Fruit fly (Drosophila melanogaster) whole organism, embryonic: ENCODE measurements around the gene CG34309.

Experiments used
- ATbp ChIP-seq: fragments of 200-800 bp; sonication (Bioruptor generic); optimal IDR thresholded peaks from 2 replicates; lab custom pipeline; 2017; ENCODE audit warnings: missing biosample characterization, mild to moderate bottlenecking, missing genetic modification characterization, missing genetic modification reagents
- Awh ChIP-seq: fragments of 200-800 bp; sonication (Bioruptor generic); IDR thresholded peaks from 2 replicates; pipeline ENCODE4, ENCODE4 v1.3.6; 2022; ENCODE audit warnings: missing biosample characterization, missing genetic modification characterization
- B-H2 ChIP-seq: fragments of 200-800 bp; sonication (Bioruptor generic); optimal IDR thresholded peaks from 2 replicates; lab custom pipeline; 2018; ENCODE audit warnings: missing biosample characterization, mild to moderate bottlenecking, missing genetic modification characterization
- CG10431 ChIP-seq: fragments of 200-800 bp; sonication (Bioruptor generic); optimal IDR thresholded peaks from 3 replicates; lab custom pipeline; 2018; ENCODE audit warnings: missing biosample characterization, mild to moderate bottlenecking, missing genetic modification characterization
- CG10462 ChIP-seq: fragments of 200-800 bp; sonication (Bioruptor generic); optimal IDR thresholded peaks from 2 replicates; lab custom pipeline; 2016; ENCODE audit warnings: missing biosample characterization, missing genetic modification characterization
- CG11504 ChIP-seq: fragments of 200-800 bp; sonication (Bioruptor generic); optimal IDR thresholded peaks from 3 replicates; lab custom pipeline; 2019; ENCODE audit warnings: missing biosample characterization, mild to moderate bottlenecking, missing genetic modification characterization, moderate library complexity
- CG12071 ChIP-seq: fragments of 200-800 bp; sonication (Bioruptor generic); optimal IDR thresholded peaks from 3 replicates; lab custom pipeline; 2018; ENCODE audit warnings: missing biosample characterization, mild to moderate bottlenecking, missing genetic modification characterization
- CG12236 ChIP-seq: fragments of 200-800 bp; sonication (Bioruptor generic); optimal IDR thresholded peaks from 2 replicates; lab custom pipeline; 2016; ENCODE audit warnings: missing biosample characterization, missing genetic modification characterization
- CG12391 ChIP-seq: fragments of 200-800 bp; sonication (Bioruptor generic); optimal IDR thresholded peaks from 3 replicates; lab custom pipeline; 2018; ENCODE audit warnings: missing biosample characterization, mild to moderate bottlenecking, missing genetic modification characterization, moderate library complexity
- CG13287 ChIP-seq: fragments of 200-800 bp; sonication (Bioruptor generic); IDR thresholded peaks from 2 replicates; pipeline ENCODE4 v1.3.6; 2022; ENCODE audit warnings: missing biosample characterization, missing genetic modification characterization; ENCODE audit not compliant: partially characterized antibody
- CG15696 ChIP-seq: fragments of 200-800 bp; sonication (Bioruptor generic); optimal IDR thresholded peaks from 2 replicates; lab custom pipeline; 2019; ENCODE audit warnings: missing biosample characterization, mild to moderate bottlenecking, missing genetic modification characterization, moderate library complexity
- CG17328 ChIP-seq: fragments of 200-800 bp; sonication (Bioruptor generic); IDR thresholded peaks from 2 replicates; pipeline ENCODE4 v1.3.6; 2022; ENCODE audit warnings: missing biosample characterization, missing genetic modification characterization
- CG1832 ChIP-seq: fragments of 200-800 bp; sonication (Bioruptor generic); optimal IDR thresholded peaks from 2 replicates; lab custom pipeline; 2017; ENCODE audit warnings: missing biosample characterization, mild to moderate bottlenecking, missing genetic modification characterization, inconsistent platforms
- CG2120 ChIP-seq: fragments of 200-800 bp; sonication (Bioruptor generic); optimal IDR thresholded peaks from 3 replicates; lab custom pipeline; 2016; ENCODE audit warnings: missing biosample characterization, missing genetic modification characterization
- CG31388 ChIP-seq: fragments of 200-800 bp; sonication (Bioruptor generic); optimal IDR thresholded peaks from 2 replicates; lab custom pipeline; 2016; ENCODE audit warnings: missing biosample characterization, missing genetic modification characterization
- CG6654 ChIP-seq: fragments of 200-800 bp; sonication (Bioruptor generic); optimal IDR thresholded peaks from 2 replicates; lab custom pipeline; 2017; ENCODE audit warnings: missing biosample characterization, mild to moderate bottlenecking, missing genetic modification characterization
- CG7963 ChIP-seq: fragments of 200-800 bp; sonication (Bioruptor generic); IDR thresholded peaks from 3 replicates; pipeline ENCODE4 v1.3.6; 2022; ENCODE audit warnings: missing biosample characterization, missing genetic modification characterization; ENCODE audit not compliant: partially characterized antibody
- CG8290 ChIP-seq, 3 experiments: fragments of 200-800 bp; sonication (Bioruptor generic); optimal IDR thresholded peaks; 2 replicates each; lab custom pipeline; 2016 to 2019; ENCODE audit warnings: missing biosample characterization in 3 of 3, missing genetic modification characterization in 3 of 3, mild to moderate bottlenecking in 2 of 3, moderate library complexity in 1 of 3
- CG8924 ChIP-seq: fragments of 200-800 bp; optimal IDR thresholded peaks from 3 replicates; lab custom pipeline; 2019; ENCODE audit warnings: missing biosample characterization, mild to moderate bottlenecking, missing genetic modification characterization, moderate library complexity
- CHES-1-like ChIP-seq: fragments of 200-800 bp; sonication (Bioruptor generic); optimal IDR thresholded peaks from 2 replicates; lab custom pipeline; 2016; ENCODE audit warnings: missing biosample characterization, missing genetic modification characterization
- Dbx ChIP-seq: fragments of 200-800 bp; sonication (Bioruptor generic); IDR thresholded peaks from 3 replicates; pipeline ENCODE4 v1.3.6; 2022; ENCODE audit warnings: missing biosample characterization, missing genetic modification characterization
- Dfd ChIP-seq, 2 experiments: fragments of >200 bp; optimal IDR thresholded peaks; 2 replicates each; lab custom pipeline; 2017; ENCODE audit warnings: missing biosample characterization in 2 of 2, missing genetic modification characterization in 2 of 2
- Fer3 ChIP-seq: fragments of 200-800 bp; sonication (Bioruptor generic); optimal IDR thresholded peaks from 2 replicates; lab custom pipeline; 2018; ENCODE audit warnings: missing biosample characterization, mild to moderate bottlenecking, missing genetic modification characterization, moderate library complexity
- HLHmδ ChIP-seq: fragments of 200-800 bp; sonication (Bioruptor generic); optimal IDR thresholded peaks from 2 replicates; lab custom pipeline; 2018; ENCODE audit warnings: missing biosample characterization, mild to moderate bottlenecking, missing genetic modification characterization, moderate library complexity
- Mes4 ChIP-seq: fragments of 200-800 bp; sonication (Bioruptor generic); optimal IDR thresholded peaks from 2 replicates; lab custom pipeline; 2016; ENCODE audit warnings: missing biosample characterization, missing genetic modification characterization
- NC2β ChIP-seq: fragments of 200-800 bp; sonication (Bioruptor generic); optimal IDR thresholded peaks from 2 replicates; lab custom pipeline; 2016; ENCODE audit warnings: missing biosample characterization, missing genetic modification characterization
- abd-A ChIP-seq: fragments of 200-800 bp; sonication (Bioruptor generic); optimal IDR thresholded peaks from 3 replicates; lab custom pipeline; 2019; ENCODE audit warnings: missing biosample characterization, mild to moderate bottlenecking, missing genetic modification characterization, moderate library complexity
- bigmax ChIP-seq: fragments of 200-800 bp; sonication (Bioruptor generic); optimal IDR thresholded peaks from 2 replicates; lab custom pipeline; 2018; ENCODE audit warnings: missing biosample characterization, mild to moderate bottlenecking, missing genetic modification characterization
- caup ChIP-seq: fragments of 200-800 bp; sonication (Bioruptor generic); optimal IDR thresholded peaks from 3 replicates; lab custom pipeline; 2017; ENCODE audit warnings: missing biosample characterization, mild to moderate bottlenecking, missing genetic modification characterization, moderate library complexity; ENCODE audit not compliant: severe bottlenecking
- chn ChIP-seq: fragments of 200-800 bp; sonication (Bioruptor generic); optimal IDR thresholded peaks from 2 replicates; lab custom pipeline; 2016; ENCODE audit warnings: missing biosample characterization, missing genetic modification characterization
- dan ChIP-seq: fragments of 200-800 bp; sonication (Bioruptor generic); IDR thresholded peaks from 2 replicates; pipeline ENCODE4 v1.3.6; 2022; ENCODE audit warnings: missing biosample characterization, missing genetic modification characterization
- hth ChIP-seq: fragments of >200 bp; optimal IDR thresholded peaks from 2 replicates; lab custom pipeline; 2017; ENCODE audit warnings: inconsistent platforms
- klu ChIP-seq: fragments of 200-800 bp; sonication (Bioruptor generic); IDR thresholded peaks from 2 replicates; pipeline ENCODE4 v1.3.6; 2022; ENCODE audit warnings: missing biosample characterization, missing genetic modification characterization
- lab ChIP-seq: fragments of 200-800 bp; sonication (Bioruptor generic); optimal IDR thresholded peaks from 3 replicates; lab custom pipeline; 2017; ENCODE audit warnings: missing biosample characterization, missing genetic modification characterization, mild to moderate bottlenecking, moderate library complexity, missing genetic modification reagents
- mirr ChIP-seq: fragments of 200-800 bp; sonication (Bioruptor generic); optimal IDR thresholded peaks from 3 replicates; lab custom pipeline; 2018; ENCODE audit warnings: missing biosample characterization, mild to moderate bottlenecking, missing genetic modification characterization
- nmo ChIP-seq: fragments of 200-800 bp; sonication (Bioruptor generic); optimal IDR thresholded peaks from 2 replicates; lab custom pipeline; 2018; ENCODE audit warnings: missing biosample characterization, mild to moderate bottlenecking, missing genetic modification characterization, moderate library complexity
- p53 ChIP-seq: fragments of 200-800 bp; sonication (Bioruptor generic); optimal IDR thresholded peaks from 2 replicates; lab custom pipeline; 2016; ENCODE audit warnings: missing biosample characterization, missing genetic modification characterization
- prd ChIP-seq, 3 experiments: fragments of >200 bp in 2 of 3; fragments of 200-800 bp in 1 of 3; sonication (Bioruptor generic) in 1 of 3; optimal IDR thresholded peaks in 2 of 3; IDR thresholded peaks in 1 of 3; 2 replicates in 2 of 3; 3 replicates in 1 of 3; pipeline versions ENCODE4 v1.3.6 to Lab custom; 2017 to 2022; ENCODE audit warnings: missing biosample characterization in 1 of 3, missing genetic modification characterization in 1 of 3
- rib ChIP-seq: fragments of 200-800 bp; sonication (Bioruptor generic); IDR thresholded peaks from 2 replicates; pipeline ENCODE4 v1.3.6; 2022; ENCODE audit warnings: missing biosample characterization, missing genetic modification characterization
- tio ChIP-seq: fragments of 200-800 bp; sonication (Bioruptor generic); optimal IDR thresholded peaks from 2 replicates; lab custom pipeline; 2017; ENCODE audit warnings: missing biosample characterization, missing genetic modification characterization, inconsistent platforms
- trem ChIP-seq: fragments of 200-800 bp; optimal IDR thresholded peaks from 3 replicates; lab custom pipeline; 2019; ENCODE audit warnings: missing biosample characterization, mild to moderate bottlenecking, missing genetic modification characterization, moderate library complexity
- trh ChIP-seq: fragments of 200-800 bp; sonication (Bioruptor generic); optimal IDR thresholded peaks from 2 replicates; lab custom pipeline; 2016; ENCODE audit warnings: missing biosample characterization, missing genetic modification characterization
- vvl ChIP-seq: fragments of 200-800 bp; sonication (Bioruptor generic); IDR thresholded peaks from 2 replicates; pipeline ENCODE4 v1.3.6; 2022; ENCODE audit warnings: missing biosample characterization, missing genetic modification characterization

The CG34309 gene

DNA sequence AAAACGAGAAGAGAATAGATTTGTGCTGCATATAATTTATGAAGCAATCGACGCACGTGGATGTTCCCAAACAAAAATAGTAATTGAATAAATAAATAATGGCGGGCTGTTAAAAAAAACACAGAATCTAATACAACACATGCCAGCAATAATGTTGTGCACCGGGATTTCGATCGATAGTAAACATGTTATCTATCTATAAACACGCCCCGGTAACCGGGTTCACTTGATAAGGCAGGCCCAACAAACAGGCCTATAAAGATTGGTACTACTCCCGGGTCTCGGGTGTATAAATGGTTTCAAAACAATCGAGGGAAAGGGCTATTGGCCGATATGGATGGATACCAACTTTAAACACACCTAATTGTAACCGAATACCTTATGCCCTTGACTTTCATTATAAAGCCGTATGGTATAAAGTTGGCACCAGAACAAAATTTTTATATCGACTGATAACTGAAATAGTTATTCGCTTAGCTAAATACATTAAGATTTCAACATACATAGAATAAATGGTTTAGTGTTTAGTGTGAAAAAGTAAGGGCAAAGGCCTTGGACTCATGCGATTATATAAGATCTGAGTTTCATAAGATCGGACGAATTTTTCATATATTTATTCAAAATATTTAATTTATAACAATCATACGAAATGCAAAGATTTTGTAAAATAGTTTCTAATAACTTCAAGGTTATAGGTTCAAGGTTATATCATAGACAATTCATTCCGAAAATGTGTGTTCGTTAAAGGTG lies 6.6 kb upstream of the CG34309 start (continued):
- TF ChIP-seq Dfd (GFP tag; optimal IDR thresholded peaks at IDR 0.05; lab: Kevin White, UChicago) (no peak), trem (tag; lab: Kevin White, UChicago) (no peak), CG10431 (GFP tag; lab: Kevin White, UChicago) (no peak), HLHmδ (GFP tag; lab: Kevin White, UChicago) (no peak), CG8290 (GFP tag; optimal IDR thresholded peaks at IDR 0.05; lab: Kevin White, UChicago) (no peak), CG8290 (tag; optimal IDR thresholded peaks at IDR 0.05; lab: Kevin White, UChicago) (peak in 1 of 2 experiments; percentile 44), CHES-1-like (GFP tag; lab: Kevin White, UChicago) (no peak), Fer3 (tag; lab: Kevin White, UChicago) (no peak), CG12391 (tag; lab: Kevin White, UChicago) (no peak), hth (lab: Kevin White, UChicago) (no peak), CG10462 (GFP tag; lab: Kevin White, UChicago) (no peak)

- TF ChIP-seq dan (no peak), klu (GFP tag; lab: Robert Waterston, UW) (peak; percentile 47; the same call in 1 of the 2 replicates), CG8924 (tag; lab: Kevin White, UChicago) (peak; percentile 43), CG2120 (peak; percentile 86), CG1832 (GFP tag; lab: Kevin White, UChicago) (no peak), rib (GFP tag; lab: Robert Waterston, UW) (no peak), vvl (peak; percentile 58; the same call in 1 of the 2 replicates), ATbp (peak; percentile 42), CG12071 (GFP tag; lab: Kevin White, UChicago) (no peak), trh (peak; percentile 33), mirr (GFP tag; lab: Kevin White, UChicago) (no peak), CG15696 (no peak), Dbx (GFP tag; lab: Robert Waterston, UW) (peak; percentile 53; the same call in 2 of the 3 replicates), CG12236 (GFP tag; lab: Kevin White, UChicago) (peak; percentile 32), chn (GFP tag; lab: Kevin White, UChicago) (peak; percentile 69), lab (peak; percentile 72), CG11504 (tag; lab: Kevin White, UChicago) (peak; percentile 82), CG6654 (GFP tag; lab: Kevin White, UChicago) (peak; percentile 34), abd-A (tag; lab: Kevin White, UChicago) (no peak), Mes4 (GFP tag; lab: Kevin White, UChicago) (no peak), CG7963 (GFP tag; lab: Robert Waterston, UW) (no peak), CG31388 (peak; percentile 3), NC2β (GFP tag; lab: Kevin White, UChicago) (no peak), B-H2 (GFP tag; lab: Kevin White, UChicago) (no peak), CG10431 (GFP tag; lab: Kevin White, UChicago) (peak; percentile 71), Awh (GFP tag; lab: Robert Waterston, UW) (peak; percentile 67; the same call in 1 of the 2 replicates), prd (optimal IDR thresholded peaks at IDR 0.05; lab: Kevin White, UChicago) (no peak), prd (GFP tag; IDR thresholded peaks at IDR 0.05; lab: Robert Waterston, UW) (peak; percentile 64), CG13287 (GFP tag; lab: Robert Waterston, UW) (no peak; the same call in 1 of the 2 replicates), tio (GFP tag; lab: Kevin White, UChicago) (peak; percentile 82), nmo (GFP tag; lab: Kevin White, UChicago) (peak; percentile 62), p53 (no peak), CG17328 (GFP tag; lab: Robert Waterston, UW) (peak; percentile 60), bigmax (GFP tag; lab: Kevin White, UChicago) (no peak), caup (GFP tag; lab: Kevin White, UChicago) (peak; percentile 71)
Measured at dm6 chr3R:13366561-13367518, 5.6 kb upstream of the CG34309 start, which contains the start of gene Elp6. Gene Elp6, minus strand, starts transcription at chr3R:13366910.
